Fruit fly (Drosophila melanogaster) whole organism, embryonic: ENCODE measurements around the gene tho2.
A peak's percentile ranks its signal among the peaks of the same experiment; 100 is the strongest.

Experiments used
- B-H1 ChIP-seq: fragments of 200-800 bp; sonication (Bioruptor generic); IDR thresholded peaks from 3 replicates; pipeline ENCODE4 v1.3.6; 2022; ENCODE audit warnings: missing biosample characterization, missing genetic modification characterization
- BEAF-32 ChIP-seq: fragments of 200-800 bp; sonication (Bioruptor generic); optimal IDR thresholded peaks from 3 replicates; lab custom pipeline; 2017; ENCODE audit warnings: missing biosample characterization, missing genetic modification characterization, mild to moderate bottlenecking, moderate library complexity, missing genetic modification reagents
- Bdp1 ChIP-seq: fragments of 200-800 bp; sonication (Bioruptor generic); optimal IDR thresholded peaks from 3 replicates; lab custom pipeline; 2016; ENCODE audit warnings: missing biosample characterization, missing genetic modification characterization
- C15 ChIP-seq: fragments of 200-800 bp; sonication (Bioruptor generic); IDR thresholded peaks from 3 replicates; pipeline ENCODE4 v1.3.6; 2022; ENCODE audit warnings: missing biosample characterization, missing genetic modification characterization
- CG10431 ChIP-seq: fragments of 200-800 bp; sonication (Bioruptor generic); optimal IDR thresholded peaks from 3 replicates; lab custom pipeline; 2018; ENCODE audit warnings: missing biosample characterization, mild to moderate bottlenecking, missing genetic modification characterization
- CG10462 ChIP-seq: fragments of 200-800 bp; sonication (Bioruptor generic); optimal IDR thresholded peaks from 2 replicates; lab custom pipeline; 2016; ENCODE audit warnings: missing biosample characterization, missing genetic modification characterization
- CG12236 ChIP-seq: fragments of 200-800 bp; sonication (Bioruptor generic); optimal IDR thresholded peaks from 2 replicates; lab custom pipeline; 2016; ENCODE audit warnings: missing biosample characterization, missing genetic modification characterization
- CG1233 ChIP-seq: fragments of 200-800 bp; sonication (Bioruptor generic); optimal IDR thresholded peaks from 4 replicates; lab custom pipeline; 2018; ENCODE audit warnings: missing biosample characterization, mild to moderate bottlenecking, missing genetic modification characterization
- CG13287 ChIP-seq: fragments of 200-800 bp; sonication (Bioruptor generic); IDR thresholded peaks from 2 replicates; pipeline ENCODE4 v1.3.6; 2022; ENCODE audit warnings: missing biosample characterization, missing genetic modification characterization; ENCODE audit not compliant: partially characterized antibody
- CG13624 ChIP-seq: fragments of 200-800 bp; sonication (Bioruptor generic); optimal IDR thresholded peaks from 2 replicates; lab custom pipeline; 2016; ENCODE audit warnings: missing biosample characterization, missing genetic modification characterization
- CG14441 ChIP-seq: fragments of 200-800 bp; sonication (Bioruptor generic); IDR thresholded peaks from 2 replicates; pipeline ENCODE4 v1.3.6; 2022; ENCODE audit warnings: missing biosample characterization, missing genetic modification characterization
- CG14860 ChIP-seq: fragments of 200-800 bp; sonication (Bioruptor generic); IDR thresholded peaks from 3 replicates; pipeline ENCODE4 v1.3.6; 2022; ENCODE audit warnings: missing biosample characterization, missing genetic modification characterization; ENCODE audit not compliant: partially characterized antibody
- CG1602 ChIP-seq: fragments of 200-800 bp; sonication (Bioruptor generic); optimal IDR thresholded peaks from 3 replicates; lab custom pipeline; 2016; ENCODE audit warnings: missing biosample characterization, missing genetic modification characterization
- CG16779 ChIP-seq: fragments of 200-800 bp; sonication (Bioruptor generic); IDR thresholded peaks from 2 replicates; pipeline ENCODE4 v1.3.6; 2022; ENCODE audit warnings: missing biosample characterization, missing genetic modification characterization
- CG16815 ChIP-seq: fragments of 200-800 bp; sonication (Bioruptor generic); optimal IDR thresholded peaks from 3 replicates; lab custom pipeline; 2017; ENCODE audit warnings: missing biosample characterization, mild to moderate bottlenecking, missing genetic modification characterization
- CG16863 ChIP-seq: fragments of 200-800 bp; sonication (Bioruptor generic); optimal IDR thresholded peaks from 3 replicates; lab custom pipeline; 2016; ENCODE audit warnings: missing biosample characterization, missing genetic modification characterization
- CG17568 ChIP-seq: fragments of 200-800 bp; sonication (Bioruptor generic); optimal IDR thresholded peaks from 2 replicates; lab custom pipeline; 2018; ENCODE audit warnings: missing biosample characterization, mild to moderate bottlenecking, missing genetic modification characterization, moderate library complexity
- CG18599 ChIP-seq: fragments of 200-800 bp; sonication (Bioruptor generic); optimal IDR thresholded peaks from 3 replicates; lab custom pipeline; 2017; ENCODE audit warnings: missing biosample characterization, missing genetic modification characterization, mild to moderate bottlenecking, moderate library complexity, missing genetic modification reagents
- CG2202 ChIP-seq: fragments of 200-800 bp; sonication (Bioruptor generic); optimal IDR thresholded peaks from 2 replicates; lab custom pipeline; 2018; ENCODE audit warnings: missing biosample characterization, mild to moderate bottlenecking, missing genetic modification characterization
- CG30431 ChIP-seq: fragments of 200-800 bp; sonication (Bioruptor generic); optimal IDR thresholded peaks from 2 replicates; lab custom pipeline; 2017; ENCODE audit warnings: missing biosample characterization, missing genetic modification characterization
- CG32532 ChIP-seq: fragments of 200-800 bp; sonication (Bioruptor generic); IDR thresholded peaks from 2 replicates; pipeline ENCODE4 v1.3.6; 2022; ENCODE audit warnings: missing biosample characterization, missing genetic modification characterization
- CG32772 ChIP-seq: fragments of 200-800 bp; sonication (Bioruptor generic); IDR thresholded peaks from 2 replicates; pipeline ENCODE4 v1.3.6; 2022; ENCODE audit warnings: missing biosample characterization, missing genetic modification characterization
- CG5180 ChIP-seq: fragments of 200-800 bp; sonication (Bioruptor generic); optimal IDR thresholded peaks from 3 replicates; lab custom pipeline; 2017; ENCODE audit warnings: missing biosample characterization, missing genetic modification characterization, mild to moderate bottlenecking, moderate library complexity, missing genetic modification reagents
- CG8290 ChIP-seq, 3 experiments: fragments of 200-800 bp; sonication (Bioruptor generic); optimal IDR thresholded peaks; 2 replicates each; lab custom pipeline; 2016 to 2019; ENCODE audit warnings: missing biosample characterization in 3 of 3, missing genetic modification characterization in 3 of 3, mild to moderate bottlenecking in 2 of 3, moderate library complexity in 1 of 3
- CG8478 ChIP-seq: fragments of >200 bp; optimal IDR thresholded peaks from 2 replicates; lab custom pipeline; 2018
- CG9932 ChIP-seq: fragments of 200-800 bp; sonication (Bioruptor generic); IDR thresholded peaks from 2 replicates; pipeline ENCODE4 v1.3.6; 2022; ENCODE audit warnings: missing biosample characterization, missing genetic modification characterization
- GATAe ChIP-seq: fragments of 200-800 bp; sonication (Bioruptor generic); conservative IDR thresholded peaks from 2 replicates; pipeline ENCODE4 v1.3.6; 2022; ENCODE audit warnings: missing biosample characterization, missing genetic modification characterization
- Gug ChIP-seq: fragments of 200-800 bp; sonication (Bioruptor generic); IDR thresholded peaks from 4 replicates; pipeline ENCODE4 v1.3.6; 2022; ENCODE audit warnings: missing biosample characterization, missing genetic modification characterization
- HLH4C ChIP-seq: fragments of 200-800 bp; sonication (Bioruptor generic); IDR thresholded peaks from 3 replicates; pipeline ENCODE4 v1.3.6; 2022; ENCODE audit warnings: missing biosample characterization, missing genetic modification characterization; ENCODE audit not compliant: partially characterized antibody
- Hand ChIP-seq: fragments of 200-800 bp; sonication (Bioruptor generic); optimal IDR thresholded peaks from 2 replicates; lab custom pipeline; 2017; ENCODE audit warnings: mild to moderate bottlenecking, missing biosample characterization, missing genetic modification reagents, missing genetic modification characterization
- Hmx ChIP-seq: fragments of 200-800 bp; sonication (Bioruptor generic); optimal IDR thresholded peaks from 2 replicates; lab custom pipeline; 2016; ENCODE audit warnings: missing biosample characterization, missing genetic modification characterization
- NfI ChIP-seq: fragments of 200-800 bp; sonication (Bioruptor generic); optimal IDR thresholded peaks from 3 replicates; lab custom pipeline; 2018; ENCODE audit warnings: missing biosample characterization, mild to moderate bottlenecking, missing genetic modification characterization, moderate library complexity
- Ptx1 ChIP-seq: fragments of 200-800 bp; sonication (Bioruptor generic); IDR thresholded peaks from 2 replicates; pipeline ENCODE4 v1.3.6; 2022; ENCODE audit warnings: missing biosample characterization, missing genetic modification characterization
- TFAM ChIP-seq: fragments of 200-800 bp; sonication (Bioruptor generic); optimal IDR thresholded peaks from 2 replicates; lab custom pipeline; 2017; ENCODE audit warnings: missing biosample characterization, missing genetic modification characterization, inconsistent platforms
- abd-A ChIP-seq: fragments of 200-800 bp; sonication (Bioruptor generic); optimal IDR thresholded peaks from 3 replicates; lab custom pipeline; 2019; ENCODE audit warnings: missing biosample characterization, mild to moderate bottlenecking, missing genetic modification characterization, moderate library complexity
- bbx ChIP-seq: fragments of 200-800 bp; sonication (Bioruptor generic); IDR thresholded peaks from 2 replicates; pipeline ENCODE4 v1.3.6; 2022; ENCODE audit warnings: missing biosample characterization, missing genetic modification characterization; ENCODE audit not compliant: partially characterized antibody
- bcd ChIP-seq: fragments of 200-800 bp; sonication (Bioruptor generic); optimal IDR thresholded peaks from 2 replicates; lab custom pipeline; 2017; ENCODE audit warnings: missing biosample characterization, mild to moderate bottlenecking, missing genetic modification characterization
- bigmax ChIP-seq: fragments of 200-800 bp; sonication (Bioruptor generic); optimal IDR thresholded peaks from 2 replicates; lab custom pipeline; 2018; ENCODE audit warnings: missing biosample characterization, mild to moderate bottlenecking, missing genetic modification characterization
- bsh ChIP-seq, 2 experiments: fragments of 200-800 bp; sonication (Bioruptor generic); optimal IDR thresholded peaks; 2 replicates each; lab custom pipeline; 2017 to 2018; ENCODE audit warnings: mild to moderate bottlenecking in 2 of 2, missing biosample characterization in 2 of 2, missing genetic modification characterization in 2 of 2, moderate library complexity in 1 of 2
- dmrt99B ChIP-seq: fragments of 200-800 bp; sonication (Bioruptor generic); optimal IDR thresholded peaks from 2 replicates; lab custom pipeline; 2018; ENCODE audit warnings: missing biosample characterization, mild to moderate bottlenecking, missing genetic modification characterization, moderate library complexity
- gro ChIP-seq: fragments of 200-800 bp; sonication (Bioruptor generic); optimal IDR thresholded peaks from 2 replicates; lab custom pipeline; 2016; ENCODE audit warnings: missing biosample characterization, missing genetic modification characterization
- hbn ChIP-seq: fragments of 200-800 bp; sonication (Bioruptor generic); IDR thresholded peaks from 2 replicates; pipeline ENCODE4 v1.3.6; 2022; ENCODE audit warnings: missing biosample characterization, missing genetic modification characterization; ENCODE audit not compliant: partially characterized antibody
- kah ChIP-seq: fragments of 200-800 bp; sonication (Bioruptor generic); optimal IDR thresholded peaks from 2 replicates; lab custom pipeline; 2018; ENCODE audit warnings: missing biosample characterization, mild to moderate bottlenecking, missing genetic modification characterization
- lmd ChIP-seq: fragments of 200-800 bp; sonication (Bioruptor generic); IDR thresholded peaks from 2 replicates; pipeline ENCODE4 v1.3.6; 2022; ENCODE audit warnings: missing biosample characterization, missing genetic modification characterization
- shn ChIP-seq: fragments of 200-800 bp; sonication (Bioruptor generic); optimal IDR thresholded peaks from 3 replicates; lab custom pipeline; 2016; ENCODE audit warnings: missing biosample characterization, missing genetic modification characterization
- sim ChIP-seq: fragments of 200-800 bp; sonication (Bioruptor generic); IDR thresholded peaks from 2 replicates; pipeline ENCODE4 v1.3.6; 2022; ENCODE audit warnings: missing biosample characterization, missing genetic modification characterization
- ssp ChIP-seq: fragments of 200-800 bp; sonication (Bioruptor generic); IDR thresholded peaks from 2 replicates; pipeline ENCODE4 v1.3.6; 2022; ENCODE audit warnings: missing biosample characterization, missing genetic modification characterization
- tup ChIP-seq: fragments of 200-800 bp; sonication (Bioruptor generic); optimal IDR thresholded peaks from 2 replicates; lab custom pipeline; 2016; ENCODE audit warnings: missing biosample characterization, mild to moderate bottlenecking, missing genetic modification characterization, moderate library complexity

tho2 gene

dm6 chr2L:2164520-2165237 is 19.7 kb upstream of the tho2 start (continued):
- TF ChIP-seq CG30431 (GFP tag; lab: Kevin White, UChicago), result peak; percentile 66
- no peak for TF ChIP-seq HLH4C
- no peak for TF ChIP-seq kah
- TF ChIP-seq CG18599 (GFP tag; lab: Kevin White, UChicago), result peak; percentile 34
- no peak for TF ChIP-seq hbn (GFP tag; lab: Robert Waterston, UW)
- no peak for TF ChIP-seq CG16779 (GFP tag; lab: Robert Waterston, UW)
- peak; percentile 59; the same call in 1 of the 2 replicates for TF ChIP-seq sim (GFP tag; lab: Robert Waterston, UW)
- TF ChIP-seq bbx (GFP tag; lab: Robert Waterston, UW), result no peak
- TF ChIP-seq ssp (GFP tag; lab: Robert Waterston, UW), result 0 out of 2 replicates have a peak, but pooled peaks have one; percentile 15
- TF ChIP-seq CG13624 (GFP tag; lab: Kevin White, UChicago), result peak; percentile 46
- peak; percentile 55 for TF ChIP-seq CG2202 (tag; lab: Kevin White, UChicago)
- TF ChIP-seq CG1602 (GFP tag; lab: Kevin White, UChicago), result peak; percentile 61
- no peak for TF ChIP-seq C15 (GFP tag; lab: Robert Waterston, UW)
- peak; percentile 53 for TF ChIP-seq CG8290 (GFP tag; optimal IDR thresholded peaks at IDR 0.05; lab: Kevin White, UChicago)
- peak; percentile 19 to 31 for TF ChIP-seq CG8290 (tag; optimal IDR thresholded peaks at IDR 0.05; lab: Kevin White, UChicago)
- no peak for TF ChIP-seq CG5180 (GFP tag; lab: Kevin White, UChicago)
- TF ChIP-seq gro (GFP tag; lab: Kevin White, UChicago), result no peak
- TF ChIP-seq CG32532 (GFP tag; lab: Robert Waterston, UW), result peak; percentile 31; the same call in 1 of the 2 replicates
- TF ChIP-seq CG13287 (GFP tag; lab: Robert Waterston, UW), result no peak
- no peak for TF ChIP-seq NfI (GFP tag; lab: Kevin White, UChicago)
- 0 out of 2 replicates have a peak, but pooled peaks have one; percentile 25 for TF ChIP-seq Ptx1 (GFP tag; lab: Robert Waterston, UW)
- TF ChIP-seq CG10431 (GFP tag; lab: Kevin White, UChicago), result no peak
- no peak for TF ChIP-seq dmrt99B (tag; lab: Kevin White, UChicago)
- no peak for TF ChIP-seq TFAM (GFP tag; lab: Kevin White, UChicago)
- TF ChIP-seq shn (GFP tag; lab: Kevin White, UChicago), result peak; percentile 46
- peak; percentile 27 for TF ChIP-seq CG17568 (GFP tag; lab: Kevin White, UChicago)
- no peak for TF ChIP-seq Hmx (GFP tag; lab: Kevin White, UChicago)
- TF ChIP-seq CG16815, result peak; percentile 77
- peak; percentile 17; the same call in 2 of the 4 replicates for TF ChIP-seq Gug (GFP tag; lab: Robert Waterston, UW)
- no peak for TF ChIP-seq Hand (GFP tag; lab: Kevin White, UChicago)
- no peak for TF ChIP-seq bigmax (GFP tag; lab: Kevin White, UChicago)
- TF ChIP-seq CG9932 (GFP tag; lab: Robert Waterston, UW), result no peak
- no peak for TF ChIP-seq abd-A (tag; lab: Kevin White, UChicago)
- TF ChIP-seq bcd, result peak; percentile 44
- TF ChIP-seq tup (GFP tag; lab: Kevin White, UChicago), result no peak
- TF ChIP-seq Bdp1 (GFP tag; lab: Kevin White, UChicago), result peak; percentile 29
- no peak for TF ChIP-seq BEAF-32 (GFP tag; lab: Kevin White, UChicago)
- TF ChIP-seq CG14860 (GFP tag; lab: Robert Waterston, UW), result no peak
- TF ChIP-seq CG12236 (GFP tag; lab: Kevin White, UChicago), result peak; percentile 54
- no peak for TF ChIP-seq GATAe (GFP tag; lab: Robert Waterston, UW)
- TF ChIP-seq B-H1 (GFP tag; lab: Robert Waterston, UW), result no peak
- no peak for TF ChIP-seq CG8478
- peak; percentile 49; the same call in 1 of the 2 replicates for TF ChIP-seq CG32772 (GFP tag; lab: Robert Waterston, UW)
- peak; percentile 26; the same call in 1 of the 2 replicates for TF ChIP-seq lmd (GFP tag; lab: Robert Waterston, UW)
- peak; percentile 43 for TF ChIP-seq CG1233 (GFP tag; lab: Kevin White, UChicago)
- TF ChIP-seq CG16863 (GFP tag; lab: Kevin White, UChicago), result peak; percentile 75
- TF ChIP-seq CG14441, result no peak
- TF ChIP-seq bsh (GFP tag; optimal IDR thresholded peaks at IDR 0.05; lab: Kevin White, UChicago), result peak; percentile 77 to 81
- peak; percentile 63 for TF ChIP-seq CG10462 (GFP tag; lab: Kevin White, UChicago)
